Fruit fly (Drosophila melanogaster): ENCODE data around the gene CG32817.

Gene CG32817

DNA sequence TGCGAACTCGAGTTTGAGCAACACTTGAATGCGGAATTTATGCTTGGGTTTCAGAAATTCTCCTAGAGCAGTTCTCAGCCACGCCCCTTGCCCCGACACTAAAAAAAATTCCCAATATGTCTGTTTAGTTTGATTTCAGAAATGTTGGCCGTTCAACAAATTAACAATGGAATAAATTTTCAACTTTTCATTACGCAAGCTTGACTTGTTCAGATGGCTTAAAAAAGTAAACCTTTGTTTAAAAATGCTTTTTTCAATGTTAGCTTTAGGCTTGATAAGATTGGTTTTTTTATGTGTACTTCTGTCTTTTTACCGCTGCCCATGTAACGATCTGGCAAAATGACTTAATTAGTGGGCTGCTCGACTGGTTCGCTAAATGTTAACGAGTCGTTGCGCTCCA is 26.1 kb upstream of the CG32817 start:
- TF ChIP-seq CG15011 (GFP tag; optimal IDR thresholded peaks at IDR 0.05) (no peak), dmrt11E (tag; optimal IDR thresholded peaks at IDR 0.05) (peak; percentile 5), CG18619 (GFP tag; optimal IDR thresholded peaks at IDR 0.05) (no peak), chif (GFP tag; optimal IDR thresholded peaks at IDR 0.05) (peak in 1 of 2 experiments; percentile 4), caup (GFP tag; optimal IDR thresholded peaks at IDR 0.05; ENCODE audit: severe bottlenecking) (no peak), maf-S (GFP tag; optimal IDR thresholded peaks at IDR 0.05) (no peak)

DNA sequence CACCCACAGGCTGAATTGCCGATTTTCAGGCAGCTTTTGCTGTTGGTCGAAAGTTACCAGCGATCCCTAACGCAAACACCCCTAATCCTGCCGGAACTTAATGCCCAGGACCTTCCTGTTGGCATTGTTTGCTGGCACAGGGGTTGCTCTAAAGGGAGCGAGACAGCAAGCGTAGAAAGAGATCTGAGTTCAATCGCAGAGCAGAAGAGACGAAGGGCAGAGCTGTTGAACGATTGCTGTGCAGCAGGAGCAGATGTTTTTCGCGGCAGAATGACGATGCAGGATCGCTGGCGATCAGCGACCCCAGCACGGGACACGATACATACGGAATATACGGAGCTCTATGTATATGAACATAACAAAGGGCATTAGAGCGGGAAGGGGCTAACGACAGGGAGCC is 21.9 kb upstream of the CG32817 start:
- TF ChIP-seq CG1024 (GFP tag; IDR thresholded peaks at IDR 0.05) (no peak), gsb-n (tag; optimal IDR thresholded peaks at IDR 0.05) (no peak), CG30403 (GFP tag; optimal IDR thresholded peaks at IDR 0.05) (no peak), ind (GFP tag; optimal IDR thresholded peaks at IDR 0.05) (no peak), CG15514 (GFP tag; optimal IDR thresholded peaks at IDR 0.05) (no peak), CG16813 (GFP tag; IDR thresholded peaks at IDR 0.05; ENCODE audit: partially characterized antibody) (no peak), bowl (GFP tag; IDR thresholded peaks at IDR 0.05) (no peak), CG10267 (tag; optimal IDR thresholded peaks at IDR 0.05) (no peak), CG7839 (tag; optimal IDR thresholded peaks at IDR 0.05) (no peak), corto (GFP tag; optimal IDR thresholded peaks at IDR 0.05) (no peak), CG4820 (GFP tag; optimal IDR thresholded peaks at IDR 0.05) (no peak), CG15601 (tag; optimal IDR thresholded peaks at IDR 0.05) (no peak), CG5953 (GFP tag; IDR thresholded peaks at IDR 0.05) (no peak), her (GFP tag; optimal IDR thresholded peaks at IDR 0.05) (no peak), CG6791 (GFP tag; IDR thresholded peaks at IDR 0.05; ENCODE audit: partially characterized antibody) (0 out of 3 replicates have a peak, but pooled peaks have one; percentile 23), Mad (GFP tag; optimal IDR thresholded peaks at IDR 0.05) (no peak), CG11093 (GFP tag; IDR thresholded peaks at IDR 0.05) (no peak), abd-A (tag; optimal IDR thresholded peaks at IDR 0.05) (no peak), fd102C (GFP tag; optimal IDR thresholded peaks at IDR 0.05) (no peak), ERR (GFP tag; optimal IDR thresholded peaks at IDR 0.05) (no peak), CG1832 (GFP tag; optimal IDR thresholded peaks at IDR 0.05) (peak; percentile 63), Dfd (GFP tag; optimal IDR thresholded peaks at IDR 0.05) (no peak), tin (GFP tag; optimal IDR thresholded peaks at IDR 0.05) (no peak), jumu (GFP tag; optimal IDR thresholded peaks at IDR 0.05) (no peak), CG14667 (GFP tag; IDR thresholded peaks at IDR 0.05) (no peak), CG17328 (GFP tag; IDR thresholded peaks at IDR 0.05) (no peak), CG10366 (GFP tag; IDR thresholded peaks at IDR 0.05) (no peak), HLHmδ (GFP tag; optimal IDR thresholded peaks at IDR 0.05) (peak; percentile 42), pros (GFP tag; optimal IDR thresholded peaks at IDR 0.05) (peak; percentile 85), HLH54F (GFP tag; optimal IDR thresholded peaks at IDR 0.05) (no peak), twi (tag; optimal IDR thresholded peaks at IDR 0.05) (peak; percentile 50), vvl (GFP tag; IDR thresholded peaks at IDR 0.05) (no peak), CG1602 (GFP tag; optimal IDR thresholded peaks at IDR 0.05) (no peak), Lhr (GFP tag; optimal IDR thresholded peaks at IDR 0.05) (no peak), CG7963 (GFP tag; IDR thresholded peaks at IDR 0.05; ENCODE audit: partially characterized antibody) (no peak), CG6654 (GFP tag; optimal IDR thresholded peaks at IDR 0.05) (no peak), ase (GFP tag; IDR thresholded peaks at IDR 0.05) (0 out of 3 replicates have a peak, but pooled peaks have one; percentile 59), ac (GFP tag; optimal IDR thresholded peaks at IDR 0.05) (peak; percentile 81), CG10431 (GFP tag; optimal IDR thresholded peaks at IDR 0.05) (no peak), E2f1 (GFP tag; IDR thresholded peaks at IDR 0.05) (no peak), h (optimal IDR thresholded peaks at IDR 0.05) (no peak), NC2α (GFP tag; optimal IDR thresholded peaks at IDR 0.05) (no peak), gce (GFP tag; IDR thresholded peaks at IDR 0.05) (no peak), fd64A (GFP tag; optimal IDR thresholded peaks at IDR 0.05) (no peak), sens (GFP tag) (no peak)

Measured in whole organism, embryonic.